Worm (Caenorhabditis elegans) whole organism, midembryonic: ENCODE measurements around the gene best-15.

Source experiments
- T22C8.4 ChIP-seq: fragments of 200-800 bp; sonication (Bioruptor generic); IDR thresholded peaks from 2 replicates; pipeline ENCODE4 v1.3.6; 2022; ENCODE audit warnings: missing genetic modification characterization, missing compliant biosample characterization
- cog-1 ChIP-seq: sonication (generic microtip); optimal IDR thresholded peaks from 2 replicates; lab custom pipeline; 2016; ENCODE audit warnings: missing genetic modification characterization, missing compliant biosample characterization
- flt-1 ChIP-seq: fragments of 200-800 bp; sonication (Bioruptor generic); IDR thresholded peaks from 2 replicates; pipeline ENCODE4 v1.3.6; 2022; ENCODE audit warnings: missing genetic modification characterization, missing compliant biosample characterization
- klf-2 ChIP-seq: fragments of 200-800 bp; sonication (Bioruptor generic); conservative IDR thresholded peaks from 2 replicates; pipeline ENCODE4 v1.3.6; 2022; ENCODE audit warnings: missing genetic modification reagents, missing genetic modification characterization, missing compliant biosample characterization
- med-1 ChIP-seq: sonication (generic microtip); optimal IDR thresholded peaks from 2 replicates; lab custom pipeline; 2017; ENCODE audit warnings: missing genetic modification characterization, mild to moderate bottlenecking, missing compliant biosample characterization, antibody characterized with exemption, missing genetic modification reagents; ENCODE audit not compliant: insufficient read depth
- ref-1 ChIP-seq: fragments of 200-800 bp; sonication (Bioruptor generic); conservative IDR thresholded peaks from 2 replicates; pipeline ENCODE4 v1.3.6; 2022; ENCODE audit warnings: missing genetic modification reagents, missing genetic modification characterization, missing compliant biosample characterization
- tab-1 ChIP-seq: fragments of 200-800 bp; sonication (Bioruptor generic); IDR thresholded peaks from 2 replicates; pipeline ENCODE4 v1.3.6; 2022; ENCODE audit warnings: missing genetic modification characterization, missing compliant biosample characterization
- ztf-23 ChIP-seq: fragments of 200-800 bp; sonication (Bioruptor generic); IDR thresholded peaks from 2 replicates; pipeline ENCODE4 v1.3.6; 2022; ENCODE audit warnings: missing genetic modification reagents, missing genetic modification characterization, missing compliant biosample characterization
- ztf-29 ChIP-seq: fragments of 200-800 bp; sonication (Bioruptor generic); IDR thresholded peaks from 2 replicates; pipeline ENCODE4 v1.3.6; 2022; ENCODE audit warnings: missing genetic modification reagents, missing genetic modification characterization, missing compliant biosample characterization

The best-15 gene

ce11 chrIV:10851136-10851535 is 19.1 kb upstream of the best-15 start:
- TF ChIP-seq flt-1 (GFP tag; lab: Robert Waterston, UW) (no peak), tab-1 (GFP tag; lab: Robert Waterston, UW) (no peak), cog-1 (tag; lab: Kevin White, UChicago) (no peak), ref-1 (GFP tag; lab: Robert Waterston, UW) (no peak), ztf-29 (no peak), klf-2 (no peak), med-1 (no peak), T22C8.4 (GFP tag; lab: Robert Waterston, UW) (no peak), ztf-23 (GFP tag; lab: Robert Waterston, UW) (no peak)

- no peak for TF ChIP-seq ref-1 (GFP tag; lab: Robert Waterston, UW)
- no peak for TF ChIP-seq ztf-23 (GFP tag; lab: Robert Waterston, UW)
- TF ChIP-seq ztf-29, result no peak
- no peak for TF ChIP-seq med-1
- no peak for TF ChIP-seq cog-1 (tag; lab: Kevin White, UChicago)
- TF ChIP-seq tab-1 (GFP tag; lab: Robert Waterston, UW), result no peak
- TF ChIP-seq T22C8.4 (GFP tag; lab: Robert Waterston, UW), result no peak
- no peak for TF ChIP-seq klf-2
- no peak for TF ChIP-seq flt-1 (GFP tag; lab: Robert Waterston, UW)
Observed at ce11 chrIV:10842705-10843364, 10.8 kb upstream of the best-15 start, which contains the start of gene T11G6.5. TSS of gene T11G6.5 (minus strand) at chrIV:10842755.

- TF ChIP-seq klf-2, result no peak
- TF ChIP-seq ztf-23 (GFP tag; lab: Robert Waterston, UW), result no peak
- TF ChIP-seq cog-1 (tag; lab: Kevin White, UChicago), result no peak
- TF ChIP-seq ref-1 (GFP tag; lab: Robert Waterston, UW), result no peak
- no peak for TF ChIP-seq T22C8.4 (GFP tag; lab: Robert Waterston, UW)
- TF ChIP-seq flt-1 (GFP tag; lab: Robert Waterston, UW), result no peak
- TF ChIP-seq med-1, result no peak
- no peak for TF ChIP-seq tab-1 (GFP tag; lab: Robert Waterston, UW)
- no peak for TF ChIP-seq ztf-29
Observed at ce11 chrIV:10842232-10842631, 10.2 kb upstream of the best-15 start.

ce11 chrIV:10828049-10828448 is 4.0 kb downstream of the best-15 start, which contains the start of gene npax-3:
TSS of gene npax-3 (minus strand) at chrIV:10828149.
- no peak for TF ChIP-seq med-1
- no peak for TF ChIP-seq flt-1 (GFP tag; lab: Robert Waterston, UW)
- no peak for TF ChIP-seq cog-1 (tag; lab: Kevin White, UChicago)
- no peak for TF ChIP-seq ztf-23 (GFP tag; lab: Robert Waterston, UW)
- no peak for TF ChIP-seq T22C8.4 (GFP tag; lab: Robert Waterston, UW)
- no peak for TF ChIP-seq tab-1 (GFP tag; lab: Robert Waterston, UW)
- no peak for TF ChIP-seq ref-1 (GFP tag; lab: Robert Waterston, UW)
- no peak for TF ChIP-seq klf-2
- no peak for TF ChIP-seq ztf-29

ce11 chrIV:10826029-10826428 is 6.0 kb downstream of the best-15 start:
- TF ChIP-seq cog-1 (tag; lab: Kevin White, UChicago) (no peak), med-1 (no peak), flt-1 (GFP tag; lab: Robert Waterston, UW) (no peak), ztf-29 (no peak), tab-1 (GFP tag; lab: Robert Waterston, UW) (no peak), klf-2 (no peak), ref-1 (GFP tag; lab: Robert Waterston, UW) (no peak), T22C8.4 (GFP tag; lab: Robert Waterston, UW) (no peak), ztf-23 (GFP tag; lab: Robert Waterston, UW) (no peak)

ce11 chrIV:10825383-10825782 is 6.7 kb downstream of the best-15 start:
- TF ChIP-seq ztf-23 (GFP tag; lab: Robert Waterston, UW) (0 out of 2 replicates have a peak, but pooled peaks have one; percentile 18), med-1 (no peak)

- TF ChIP-seq T22C8.4 (GFP tag; lab: Robert Waterston, UW) (no peak), cog-1 (tag; lab: Kevin White, UChicago) (peak; percentile 91), klf-2 (peak; percentile 54; the same call in 1 of the 2 replicates), ztf-23 (GFP tag; lab: Robert Waterston, UW) (no peak), med-1 (no peak), ref-1 (GFP tag; lab: Robert Waterston, UW) (0 out of 2 replicates have a peak, but pooled peaks have one; percentile 23), tab-1 (GFP tag; lab: Robert Waterston, UW) (no peak), flt-1 (GFP tag; lab: Robert Waterston, UW) (peak; percentile 68; the same call in 1 of the 2 replicates), ztf-29 (peak; percentile 65)
Observed at ce11 chrIV:10821672-10822304, 10.3 kb downstream of the best-15 start.

- TF ChIP-seq flt-1 (GFP tag; lab: Robert Waterston, UW) (no peak), ref-1 (GFP tag; lab: Robert Waterston, UW) (no peak), ztf-23 (GFP tag; lab: Robert Waterston, UW) (no peak), klf-2 (no peak), ztf-29 (no peak), med-1 (no peak)
Observed at ce11 chrIV:10820837-10821671, 11.0 kb downstream of the best-15 start.

- no peak for TF ChIP-seq T22C8.4 (GFP tag; lab: Robert Waterston, UW)
Observed at ce11 chrIV:10820114-10820513, 11.9 kb downstream of the best-15 start.
